Worm (Caenorhabditis elegans) whole organism, L4 larva: ENCODE results near the gene D1044.1.

Experiments used
- F37D6.2 ChIP-seq: sonication (generic microtip); optimal IDR thresholded peaks from 2 replicates; lab custom pipeline; 2016; ENCODE audit warnings: mild to moderate bottlenecking, missing genetic modification characterization, missing compliant biosample characterization
- F44E2.7 ChIP-seq: fragments of 200-800 bp; sonication (Bioruptor generic); IDR thresholded peaks from 2 replicates; pipeline ENCODE4 v2.1.2; 2022; ENCODE audit warnings: missing genetic modification characterization, missing compliant biosample characterization
- R02D3.7 ChIP-seq: fragments of 150-350 bp; sonication (generic microtip); optimal IDR thresholded peaks from 3 replicates; lab custom pipeline; 2014; ENCODE audit warnings: missing biosample characterization, missing genetic modification characterization
- T20F7.1 ChIP-seq: fragments of 200-800 bp; sonication (Bioruptor generic); optimal IDR thresholded peaks from 2 replicates; lab custom pipeline; 2018; ENCODE audit warnings: mild to moderate bottlenecking, missing genetic modification characterization, missing compliant biosample characterization
- T26A8.4 ChIP-seq: fragments of 200-800 bp; sonication (Bioruptor generic); IDR thresholded peaks from 2 replicates; pipeline ENCODE4 v1.3.6; 2022; ENCODE audit warnings: missing genetic modification characterization, missing compliant biosample characterization
- ZK337.2 ChIP-seq: fragments of 200-800 bp; sonication (Bioruptor generic); IDR thresholded peaks from 2 replicates; pipeline ENCODE4 v1.3.6; 2022; ENCODE audit warnings: missing genetic modification reagents, missing genetic modification characterization, missing compliant biosample characterization
- aha-1 ChIP-seq: fragments of 150-350 bp; peaks from one replicate; lab custom pipeline; 2014; ENCODE audit warnings: missing biosample characterization, missing genetic modification characterization
- aly-2 ChIP-seq: sonication (generic microtip); optimal IDR thresholded peaks from 2 replicates; lab custom pipeline; 2018; ENCODE audit warnings: missing biosample characterization, missing genetic modification characterization
- ceh-44 ChIP-seq: fragments of 200-800 bp; sonication (Bioruptor generic); IDR thresholded peaks from 2 replicates; pipeline ENCODE4 v1.3.6; 2022; ENCODE audit warnings: missing genetic modification reagents, missing genetic modification characterization, missing compliant biosample characterization
- daf-16 ChIP-seq, 3 experiments: sonication (generic microtip); optimal IDR thresholded peaks; 2 replicates each; lab custom pipeline; 2016 to 2017; ENCODE audit warnings: missing genetic modification characterization in 3 of 3, missing genetic modification reagents in 3 of 3, mild to moderate bottlenecking in 2 of 3, missing compliant biosample characterization in 2 of 3, missing biosample characterization in 1 of 3, moderate library complexity in 1 of 3
- daf-19 ChIP-seq: fragments of 200-800 bp; sonication (Bioruptor generic); conservative IDR thresholded peaks from 2 replicates; pipeline ENCODE4 v1.3.6; 2022; ENCODE audit warnings: missing genetic modification characterization, missing compliant biosample characterization
- egl-27 ChIP-seq: sonication (generic microtip); optimal IDR thresholded peaks from 3 replicates; lab custom pipeline; 2017; ENCODE audit warnings: missing biosample characterization, missing genetic modification reagents, missing genetic modification characterization
- hlh-11 ChIP-seq: fragments of 200-800 bp; sonication (Bioruptor generic); optimal IDR thresholded peaks from 2 replicates; lab custom pipeline; 2018; ENCODE audit warnings: mild to moderate bottlenecking, missing genetic modification characterization, missing compliant biosample characterization
- hlh-30 ChIP-seq: sonication (generic microtip); optimal IDR thresholded peaks from 2 replicates; lab custom pipeline; 2017; ENCODE audit warnings: antibody characterized with exemption, mild to moderate bottlenecking, missing genetic modification characterization, missing compliant biosample characterization; ENCODE audit not compliant: insufficient read depth
- hmg-1.1 ChIP-seq: fragments of 200-800 bp; sonication (Bioruptor generic); IDR thresholded peaks from 2 replicates; pipeline ENCODE4 v1.3.6; 2022; ENCODE audit warnings: missing genetic modification reagents, missing genetic modification characterization, missing compliant biosample characterization
- jun-1 ChIP-seq: fragments of 150-350 bp; optimal IDR thresholded peaks from 2 replicates; lab custom pipeline; 2014; ENCODE audit warnings: missing biosample characterization, missing genetic modification reagents, missing genetic modification characterization
- lim-7 ChIP-seq: fragments of 200-800 bp; sonication (Bioruptor generic); IDR thresholded peaks from 2 replicates; pipeline ENCODE4 v1.3.6; 2022; ENCODE audit warnings: missing genetic modification characterization, missing compliant biosample characterization
- lin-13 ChIP-seq: fragments of 150-350 bp; optimal IDR thresholded peaks from 2 replicates; lab custom pipeline; 2014; ENCODE audit warnings: missing biosample characterization, missing genetic modification reagents, missing genetic modification characterization
- lir-3 ChIP-seq: sonication (generic microtip); optimal IDR thresholded peaks from 2 replicates; lab custom pipeline; 2016; ENCODE audit warnings: mild to moderate bottlenecking, missing genetic modification characterization, missing compliant biosample characterization
- madf-5 ChIP-seq, 2 experiments: fragments of 200-800 bp; sonication (Bioruptor generic); IDR thresholded peaks; 2 replicates each; pipeline ENCODE4 v1.3.6; 2022; ENCODE audit warnings: missing compliant biosample characterization in 2 of 2, missing genetic modification characterization in 2 of 2
- mes-2 ChIP-seq: sonication (generic microtip); optimal IDR thresholded peaks from 2 replicates; lab custom pipeline; 2016; ENCODE audit warnings: missing genotype, mild to moderate bottlenecking, missing genetic modification characterization, missing compliant biosample characterization; ENCODE audit not compliant: poor library complexity, severe bottlenecking
- mxl-3 ChIP-seq: fragments of 200-800 bp; sonication (Bioruptor generic); optimal IDR thresholded peaks from 2 replicates; lab custom pipeline; 2018; ENCODE audit warnings: mild to moderate bottlenecking, missing genetic modification characterization, missing compliant biosample characterization
- nhr-237 ChIP-seq: sonication (generic microtip); optimal IDR thresholded peaks from 2 replicates; lab custom pipeline; 2017; ENCODE audit warnings: missing biosample characterization, missing genetic modification characterization
- pha-4 ChIP-seq, 2 experiments: fragments of 150-350 bp in 1 of 2; fragments of 200-800 bp in 1 of 2; sonication (Bioruptor generic) in 1 of 2; IDR thresholded peaks in 1 of 2; optimal IDR thresholded peaks in 1 of 2; 2 replicates each; pipeline versions ENCODE4 v1.3.6 to Lab custom; 2014 to 2022; ENCODE audit warnings: missing genetic modification characterization in 2 of 2, missing genetic modification reagents in 2 of 2, missing biosample characterization in 1 of 2, missing compliant biosample characterization in 1 of 2
- rbr-2 ChIP-seq: sonication (generic microtip); optimal IDR thresholded peaks from 2 replicates; lab custom pipeline; 2016; ENCODE audit warnings: missing genotype, missing genetic modification characterization, missing compliant biosample characterization
- set-16 ChIP-seq: fragments of 200-800 bp; sonication (Bioruptor generic); IDR thresholded peaks from 2 replicates; pipeline ENCODE4 v1.3.6; 2022; ENCODE audit warnings: missing genetic modification reagents, missing genetic modification characterization, missing compliant biosample characterization
- skn-1 ChIP-seq: fragments of 150-350 bp; optimal IDR thresholded peaks from 2 replicates; lab custom pipeline; 2014; ENCODE audit warnings: missing biosample characterization, missing genetic modification characterization
- snpc-1.2 ChIP-seq: fragments of 200-800 bp; sonication (Bioruptor generic); IDR thresholded peaks from 2 replicates; pipeline ENCODE4 v1.3.6; 2022; ENCODE audit warnings: missing genetic modification reagents, missing genetic modification characterization, missing compliant biosample characterization
- spr-1 ChIP-seq: sonication (generic microtip); optimal IDR thresholded peaks from 2 replicates; lab custom pipeline; 2016; ENCODE audit warnings: mild to moderate bottlenecking, missing genetic modification characterization, missing compliant biosample characterization
- spr-3 ChIP-seq: fragments of 200-800 bp; sonication (Bioruptor generic); optimal IDR thresholded peaks from 2 replicates; lab custom pipeline; 2018; ENCODE audit warnings: mild to moderate bottlenecking, missing genetic modification characterization, missing compliant biosample characterization
- tra-1 ChIP-seq: fragments of 200-800 bp; sonication (Bioruptor generic); IDR thresholded peaks from 2 replicates; pipeline ENCODE4 v1.3.6; 2022; ENCODE audit warnings: missing genetic modification reagents, missing genetic modification characterization, missing compliant biosample characterization
- unc-39 ChIP-seq: sonication (generic microtip); optimal IDR thresholded peaks from 2 replicates; lab custom pipeline; 2017; ENCODE audit warnings: missing biosample characterization, missing genetic modification characterization
- unc-62 ChIP-seq, 3 experiments: fragments of 150-350 bp in 1 of 3; sonication (generic microtip); optimal IDR thresholded peaks in 2 of 3; peaks in 1 of 3; 1 replicate in 1 of 3; 2 replicates in 2 of 3; lab custom pipeline; 2014 to 2017; ENCODE audit warnings: missing biosample characterization in 3 of 3, missing genetic modification characterization in 3 of 3, missing genetic modification reagents in 3 of 3, missing genotype in 1 of 3

Gene D1044.1

ce11 chrIII:5563680-5564079, 19.6 kb downstream of the D1044.1 start (continued):
- no peak for TF ChIP-seq lin-13
- TF ChIP-seq T20F7.1 (GFP tag; lab: Kevin White, UChicago), result no peak
- no peak for TF ChIP-seq hmg-1.1 (GFP tag; lab: Robert Waterston, UW)
- no peak for TF ChIP-seq madf-5 (GFP tag; IDR thresholded peaks at IDR 0.05; lab: Robert Waterston, UW)
- no peak for TF ChIP-seq F37D6.2 (tag; lab: Kevin White, UChicago)
- no peak for TF ChIP-seq spr-3 (GFP tag; lab: Kevin White, UChicago)
- no peak for TF ChIP-seq spr-1 (tag; lab: Kevin White, UChicago)
- TF ChIP-seq aly-2 (tag; lab: Kevin White, UChicago), result no peak
- no peak for TF ChIP-seq tra-1 (GFP tag; lab: Robert Waterston, UW)

- no peak for TF ChIP-seq unc-39 (tag; lab: Kevin White, UChicago)
- TF ChIP-seq unc-62 (GFP tag; optimal IDR thresholded peaks at IDR 0.05 in 1 of 2; lab: Kevin White, UChicago), result peak in 1 of 2 experiments; percentile 96
- TF ChIP-seq unc-62 (tag; optimal IDR thresholded peaks at IDR 0.05; lab: Kevin White, UChicago), result no peak
Measured at ce11 chrIII:5564325-5564724, 20.2 kb downstream of the D1044.1 start.

- TF ChIP-seq mxl-3 (GFP tag; lab: Kevin White, UChicago) (no peak), hlh-11 (tag; lab: Kevin White, UChicago) (peak; percentile 36), F44E2.7 (GFP tag; lab: Robert Waterston, UW) (no peak), lim-7 (GFP tag; lab: Robert Waterston, UW) (0 out of 2 replicates have a peak, but pooled peaks have one; percentile 16), set-16 (peak; percentile 43; the same call in 1 of the 2 replicates), hlh-30 (tag; lab: Kevin White, UChicago) (no peak), egl-27 (tag; lab: Kevin White, UChicago) (no peak), spr-3 (GFP tag; lab: Kevin White, UChicago) (no peak), ZK337.2 (0 out of 2 replicates have a peak, but pooled peaks have one; percentile 15), aha-1 (tag; lab: Kevin White, UChicago) (peak; percentile 20)
Measured at ce11 chrIII:5564799-5565198, 20.7 kb downstream of the D1044.1 start, which contains the start of gene mlc-3. Gene mlc-3, plus strand, starts transcription at chrIII:5565025.

ce11 chrIII:5565699-5566098, 21.6 kb downstream of the D1044.1 start:
- TF ChIP-seq aha-1 (tag; lab: Kevin White, UChicago) (no peak), daf-16 (GFP tag; optimal IDR thresholded peaks at IDR 0.05; lab: Kevin White, UChicago) (no peak), daf-16 (tag; optimal IDR thresholded peaks at IDR 0.05; lab: Kevin White, UChicago) (no peak), skn-1 (tag; lab: Kevin White, UChicago) (no peak), R02D3.7 (tag; lab: Kevin White, UChicago) (no peak), jun-1 (tag; lab: Kevin White, UChicago) (no peak), snpc-1.2 (GFP tag; lab: Robert Waterston, UW) (no peak), pha-4 (GFP tag; IDR thresholded peaks at IDR 0.05; lab: Robert Waterston, UW) (no peak), pha-4 (tag; optimal IDR thresholded peaks at IDR 0.05; lab: Kevin White, UChicago) (no peak), mes-2 (tag; lab: Kevin White, UChicago) (no peak), hlh-11 (tag; lab: Kevin White, UChicago) (no peak), nhr-237 (tag; lab: Kevin White, UChicago) (no peak), lir-3 (tag; lab: Kevin White, UChicago) (no peak), T20F7.1 (GFP tag; lab: Kevin White, UChicago) (no peak), rbr-2 (tag; lab: Kevin White, UChicago) (no peak), T26A8.4 (GFP tag; lab: Robert Waterston, UW) (no peak), ceh-44 (GFP tag; lab: Robert Waterston, UW) (no peak), lim-7 (GFP tag; lab: Robert Waterston, UW) (no peak), daf-19 (GFP tag; lab: Robert Waterston, UW) (no peak)
